Worm (Caenorhabditis elegans) whole organism, L4 larva: ENCODE measurements around the gene R107.5.

Source experiments
- T26A8.4 ChIP-seq: fragments of 200-800 bp; sonication (Bioruptor generic); IDR thresholded peaks from 2 replicates; pipeline ENCODE4 v1.3.6; 2022; ENCODE audit warnings: missing genetic modification characterization, missing compliant biosample characterization
- Y5F2A.4 ChIP-seq: fragments of 200-800 bp; sonication (Bioruptor generic); optimal IDR thresholded peaks from 2 replicates; lab custom pipeline; 2018; ENCODE audit warnings: mild to moderate bottlenecking, missing genetic modification characterization, missing compliant biosample characterization
- dpl-1 ChIP-seq: fragments of 150-350 bp; optimal IDR thresholded peaks from 2 replicates; lab custom pipeline; 2014; ENCODE audit warnings: missing biosample characterization, missing genetic modification reagents, missing genetic modification characterization
- dve-1 ChIP-seq: sonication (generic microtip); optimal IDR thresholded peaks from 2 replicates; lab custom pipeline; 2017; ENCODE audit warnings: antibody characterized with exemption, mild to moderate bottlenecking, missing genetic modification characterization, missing compliant biosample characterization; ENCODE audit not compliant: insufficient read depth
- madf-5 ChIP-seq, 2 experiments: fragments of 200-800 bp; sonication (Bioruptor generic); IDR thresholded peaks; 2 replicates each; pipeline ENCODE4 v1.3.6; 2022; ENCODE audit warnings: missing compliant biosample characterization in 2 of 2, missing genetic modification characterization in 2 of 2
- nhr-76 ChIP-seq: fragments of 150-350 bp; optimal IDR thresholded peaks from 2 replicates; lab custom pipeline; 2014; ENCODE audit warnings: missing biosample characterization, missing genetic modification characterization
- pha-4 ChIP-seq, 2 experiments: fragments of 150-350 bp in 1 of 2; fragments of 200-800 bp in 1 of 2; sonication (Bioruptor generic) in 1 of 2; IDR thresholded peaks in 1 of 2; optimal IDR thresholded peaks in 1 of 2; 2 replicates each; pipeline versions ENCODE4 v1.3.6 to Lab custom; 2014 to 2022; ENCODE audit warnings: missing genetic modification characterization in 2 of 2, missing genetic modification reagents in 2 of 2, missing biosample characterization in 1 of 2, missing compliant biosample characterization in 1 of 2

DNA sequence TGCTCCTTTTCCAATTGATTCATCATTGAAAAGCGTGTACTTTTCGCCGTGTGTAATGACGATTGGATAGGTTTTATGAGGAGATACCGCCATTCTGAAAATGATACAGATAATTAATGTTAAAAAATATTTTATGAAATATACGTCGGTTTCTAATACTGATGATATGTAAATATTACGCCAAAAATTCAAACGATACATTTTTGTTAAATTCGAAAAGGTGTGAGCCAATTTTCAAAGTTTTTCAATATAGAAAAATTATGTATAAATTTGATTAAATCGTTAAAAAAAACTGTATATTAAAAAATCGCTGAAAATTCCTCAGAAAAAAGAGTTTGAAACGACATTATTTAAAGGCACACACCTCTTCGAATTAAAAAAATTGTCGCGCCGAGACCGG, 3.0 kb downstream of the R107.5 start, which contains the start of gene ikke-1:
- no peak for TF ChIP-seq madf-5 (GFP tag; IDR thresholded peaks at IDR 0.05; lab: Robert Waterston, UW)
- TF ChIP-seq Y5F2A.4: no peak
- no peak for TF ChIP-seq pha-4 (GFP tag; IDR thresholded peaks at IDR 0.05; lab: Robert Waterston, UW)
- TF ChIP-seq pha-4 (tag; optimal IDR thresholded peaks at IDR 0.05; lab: Kevin White, UChicago): no peak
- no peak for TF ChIP-seq nhr-76
- TF ChIP-seq dve-1: no peak
- no peak for TF ChIP-seq T26A8.4 (GFP tag; lab: Robert Waterston, UW)
- no peak for TF ChIP-seq dpl-1 (GFP tag; lab: Kevin White, UChicago)
